Worm (Caenorhabditis elegans) whole organism, L1 larva: Measurements from ENCODE around the gene rabn-5.

ENCODE experiments used
- C16A3.4 ChIP-seq: fragments of 150-350 bp; optimal IDR thresholded peaks from 2 replicates; lab custom pipeline; 2014; ENCODE audit warnings: missing biosample characterization, missing genetic modification characterization
- C34B4.2 ChIP-seq: sonication (generic microtip); optimal IDR thresholded peaks from 2 replicates; lab custom pipeline; 2017; ENCODE audit warnings: mild to moderate bottlenecking, missing genetic modification characterization, missing compliant biosample characterization
- Y116A8C.19 ChIP-seq: sonication (generic microtip); optimal IDR thresholded peaks from 2 replicates; lab custom pipeline; 2016; ENCODE audit warnings: missing compliant biosample characterization, missing genetic modification characterization, borderline replicate concordance
- alr-1 ChIP-seq: fragments of 200-800 bp; sonication (Bioruptor generic); optimal IDR thresholded peaks from 2 replicates; lab custom pipeline; 2018; ENCODE audit warnings: borderline replicate concordance, mild to moderate bottlenecking, missing genetic modification characterization, missing compliant biosample characterization
- aly-2 ChIP-seq: fragments of 150-350 bp; optimal IDR thresholded peaks from 2 replicates; lab custom pipeline; 2014; ENCODE audit warnings: missing biosample characterization, missing genetic modification characterization
- ama-1 ChIP-seq: fragments of 150-350 bp; optimal IDR thresholded peaks from 2 replicates; lab custom pipeline; 2014
- blmp-1 ChIP-seq: fragments of 150-350 bp; optimal IDR thresholded peaks from 2 replicates; lab custom pipeline; 2014; ENCODE audit warnings: missing biosample characterization, missing genetic modification characterization
- ceh-63 ChIP-seq: fragments of 200-800 bp; sonication (Bioruptor generic); optimal IDR thresholded peaks from 2 replicates; lab custom pipeline; 2018; ENCODE audit warnings: mild to moderate bottlenecking, missing genetic modification characterization, missing compliant biosample characterization
- ceh-8 ChIP-seq: fragments of 200-800 bp; sonication (Bioruptor generic); optimal IDR thresholded peaks from 2 replicates; lab custom pipeline; 2018; ENCODE audit warnings: mild to moderate bottlenecking, missing genetic modification characterization, moderate library complexity, missing compliant biosample characterization
- ceh-82 ChIP-seq, 3 experiments: fragments of 150-350 bp in 1 of 3; sonication (generic microtip) in 2 of 3; optimal IDR thresholded peaks; 2 replicates each; lab custom pipeline; 2014 to 2017; ENCODE audit warnings: missing biosample characterization in 3 of 3, missing genetic modification characterization in 3 of 3
- ceh-88 ChIP-seq: fragments of 200-800 bp; sonication (Bioruptor generic); IDR thresholded peaks from 2 replicates; pipeline ENCODE4 v1.3.6; 2022; ENCODE audit warnings: missing genetic modification characterization, missing compliant biosample characterization
- dsc-1 ChIP-seq: sonication (generic microtip); optimal IDR thresholded peaks from 2 replicates; lab custom pipeline; 2016; ENCODE audit warnings: mild to moderate bottlenecking, missing genetic modification characterization, missing compliant biosample characterization
- efl-1 ChIP-seq, 4 experiments: fragments of 150-350 bp; optimal IDR thresholded peaks in 3 of 4; peaks in 1 of 4; 1 replicate in 1 of 4; 2 replicates in 3 of 4; lab custom pipeline; 2014; ENCODE audit warnings: missing biosample characterization in 2 of 4, missing genetic modification characterization in 2 of 4, missing genetic modification reagents in 2 of 4
- fkh-4 ChIP-seq: sonication (generic microtip); optimal IDR thresholded peaks from 2 replicates; lab custom pipeline; 2016; ENCODE audit warnings: missing compliant biosample characterization, missing genetic modification characterization, borderline replicate concordance
- hlh-17 ChIP-seq: fragments of 200-800 bp; sonication (Bioruptor generic); optimal IDR thresholded peaks from 2 replicates; lab custom pipeline; 2018; ENCODE audit warnings: missing genetic modification characterization, mild to moderate bottlenecking, missing compliant biosample characterization, moderate library complexity, borderline replicate concordance
- irx-1 ChIP-seq: sonication (generic microtip); optimal IDR thresholded peaks from 2 replicates; lab custom pipeline; 2016; ENCODE audit warnings: missing genetic modification characterization, missing compliant biosample characterization
- jun-1 ChIP-seq: fragments of 150-350 bp; optimal IDR thresholded peaks from 2 replicates; lab custom pipeline; 2014; ENCODE audit warnings: missing biosample characterization, missing genetic modification reagents, missing genetic modification characterization
- lin-14 ChIP-seq: fragments of 200-800 bp; sonication (Bioruptor generic); optimal IDR thresholded peaks from 2 replicates; lab custom pipeline; 2018; ENCODE audit warnings: mild to moderate bottlenecking, missing genetic modification characterization, moderate library complexity, missing compliant biosample characterization
- lin-35 ChIP-seq, 2 experiments: fragments of 150-350 bp; optimal IDR thresholded peaks; 2 replicates each; lab custom pipeline; 2014; ENCODE audit warnings: missing biosample characterization in 2 of 2, missing genetic modification characterization in 2 of 2, missing genetic modification reagents in 2 of 2
- lir-3 ChIP-seq: sonication (generic microtip); optimal IDR thresholded peaks from 2 replicates; lab custom pipeline; 2016; ENCODE audit warnings: mild to moderate bottlenecking, missing genetic modification characterization, moderate library complexity, missing compliant biosample characterization; ENCODE audit not compliant: poor library complexity
- mef-2 ChIP-seq: fragments of 150-350 bp; optimal IDR thresholded peaks from 2 replicates; lab custom pipeline; 2014; ENCODE audit warnings: missing biosample characterization, missing genetic modification characterization
- mep-1 ChIP-seq: fragments of 150-350 bp; optimal IDR thresholded peaks from 2 replicates; lab custom pipeline; 2014; ENCODE audit warnings: missing biosample characterization, missing genetic modification characterization
- nhr-20 ChIP-seq: sonication (generic microtip); optimal IDR thresholded peaks from 2 replicates; lab custom pipeline; 2016; ENCODE audit warnings: mild to moderate bottlenecking, missing genetic modification characterization, missing compliant biosample characterization
- nhr-28 ChIP-seq: fragments of 150-350 bp; optimal IDR thresholded peaks from 2 replicates; lab custom pipeline; 2014; ENCODE audit warnings: missing biosample characterization, missing genetic modification characterization
- nhr-47 ChIP-seq: sonication (generic microtip); optimal IDR thresholded peaks from 2 replicates; lab custom pipeline; 2016; ENCODE audit warnings: mild to moderate bottlenecking, missing genetic modification characterization, moderate library complexity, missing compliant biosample characterization
- nhr-71 ChIP-seq: sonication (generic microtip); optimal IDR thresholded peaks from 2 replicates; lab custom pipeline; 2016; ENCODE audit warnings: mild to moderate bottlenecking, missing genetic modification characterization, moderate library complexity, missing compliant biosample characterization
- nhr-76 ChIP-seq: sonication (generic microtip); optimal IDR thresholded peaks from 2 replicates; lab custom pipeline; 2017; ENCODE audit warnings: missing biosample characterization, missing genetic modification characterization
- rnt-1 ChIP-seq: sonication (generic microtip); optimal IDR thresholded peaks from 2 replicates; lab custom pipeline; 2016; ENCODE audit warnings: mild to moderate bottlenecking, missing genetic modification characterization, moderate library complexity, missing compliant biosample characterization
- snu-23 ChIP-seq: sonication (generic microtip); optimal IDR thresholded peaks from 2 replicates; lab custom pipeline; 2016; ENCODE audit warnings: missing genetic modification characterization, missing compliant biosample characterization
- sup-37 ChIP-seq: fragments of 200-800 bp; sonication (Bioruptor generic); optimal IDR thresholded peaks from 2 replicates; lab custom pipeline; 2018; ENCODE audit warnings: mild to moderate bottlenecking, missing genetic modification characterization, missing compliant biosample characterization
- swsn-7 ChIP-seq: sonication (generic microtip); optimal IDR thresholded peaks from 2 replicates; lab custom pipeline; 2016; ENCODE audit warnings: missing genetic modification characterization, missing compliant biosample characterization
- ztf-4 ChIP-seq: fragments of 150-350 bp; optimal IDR thresholded peaks from 2 replicates; lab custom pipeline; 2014; ENCODE audit warnings: missing biosample characterization, missing genetic modification characterization

Gene rabn-5

DNA sequence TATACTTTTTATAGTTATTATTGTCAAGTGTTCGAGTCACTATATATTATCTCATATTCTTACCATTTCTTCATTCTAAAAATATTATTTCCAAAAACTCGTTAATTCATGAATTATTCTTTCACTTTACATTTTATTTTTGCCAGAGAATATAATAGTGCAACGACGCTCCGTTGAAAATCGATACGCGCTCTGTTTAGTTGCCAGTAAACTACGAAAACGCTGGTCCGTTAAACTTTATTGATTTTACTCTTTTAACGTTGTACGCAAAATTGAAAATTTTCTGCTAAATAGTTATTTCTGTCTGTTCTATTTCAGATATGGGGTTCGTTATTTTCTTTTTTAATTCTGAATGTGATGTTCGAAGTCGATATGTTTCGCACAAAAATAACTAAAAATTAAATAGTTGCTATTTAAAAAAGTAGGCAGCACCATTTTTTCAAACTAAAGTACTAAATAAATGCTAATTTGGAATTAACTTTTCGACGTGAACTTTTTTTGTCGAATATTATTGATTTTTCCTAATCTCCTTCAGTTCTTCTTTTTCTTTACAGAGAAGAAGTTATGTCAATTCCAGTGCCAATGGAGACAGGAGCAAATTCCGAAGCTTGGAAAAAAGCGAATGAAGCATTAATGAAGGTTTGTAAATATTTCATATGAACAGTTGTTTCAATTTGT, 15.1 kb downstream of the rabn-5 start, which contains the start of gene hpo-10 (continued):
- no peak for TF ChIP-seq fkh-4 (tag; lab: Kevin White, UChicago)
- no peak for TF ChIP-seq mef-2 (tag; lab: Kevin White, UChicago)
- TF ChIP-seq aly-2 = no peak
- TF ChIP-seq efl-1 (optimal IDR thresholded peaks at IDR 0.05; lab: Kevin White, UChicago) = peak; percentile 27 to 28
- TF ChIP-seq efl-1 (GFP tag; optimal IDR thresholded peaks at IDR 0.05 in 1 of 2; lab: Kevin White, UChicago) = peak; percentile 32 to 95
- TF ChIP-seq ceh-88 (GFP tag; lab: Robert Waterston, UW) = no peak
- TF ChIP-seq nhr-71 (tag; lab: Kevin White, UChicago) = peak; percentile 44
- no peak for TF ChIP-seq nhr-76 (tag; lab: Kevin White, UChicago)
- no peak for TF ChIP-seq lir-3 (tag; lab: Kevin White, UChicago)
- TF ChIP-seq Y116A8C.19 (tag; lab: Kevin White, UChicago) = no peak
- TF ChIP-seq mep-1 (tag; lab: Kevin White, UChicago) = no peak
- no peak for TF ChIP-seq sup-37 (GFP tag; lab: Kevin White, UChicago)
- no peak for TF ChIP-seq dsc-1 (tag; lab: Kevin White, UChicago)
- peak; percentile 33 for TF ChIP-seq C16A3.4 (tag; lab: Kevin White, UChicago)
- TF ChIP-seq nhr-20 (tag; lab: Kevin White, UChicago) = no peak
- peak; percentile 27 for TF ChIP-seq snu-23
- peak; percentile 35 for TF ChIP-seq nhr-47 (tag; lab: Kevin White, UChicago)
- no peak for TF ChIP-seq C34B4.2 (tag; lab: Kevin White, UChicago)

DNA sequence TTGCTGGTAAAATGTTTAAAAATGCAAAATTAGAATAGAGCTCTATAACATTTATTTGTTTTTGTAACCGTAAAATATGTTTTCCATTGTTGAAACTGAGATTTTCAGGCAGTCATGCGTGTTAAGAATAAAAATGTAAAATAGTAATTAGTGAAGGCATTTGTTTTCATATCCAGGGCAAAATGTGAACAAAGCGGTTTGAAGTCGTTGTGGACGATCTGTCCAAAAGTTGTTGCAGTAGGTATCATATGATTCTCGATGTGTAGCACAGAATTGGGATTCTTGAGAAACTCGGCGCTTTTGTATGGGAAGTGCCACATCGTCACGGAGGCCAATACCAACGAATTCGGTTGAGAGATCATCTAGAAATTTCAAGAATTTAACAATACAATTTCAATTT, 17.9 kb downstream of the rabn-5 start:
- TF ChIP-seq lir-3 (tag; lab: Kevin White, UChicago) (no peak), alr-1 (tag; lab: Kevin White, UChicago) (no peak), ama-1 (lab: Kevin White, UChicago) (peak; percentile 41), swsn-7 (no peak), ceh-8 (GFP tag; lab: Kevin White, UChicago) (no peak), nhr-28 (tag; lab: Kevin White, UChicago) (no peak), nhr-47 (tag; lab: Kevin White, UChicago) (no peak), ztf-4 (tag; lab: Kevin White, UChicago) (no peak)

DNA sequence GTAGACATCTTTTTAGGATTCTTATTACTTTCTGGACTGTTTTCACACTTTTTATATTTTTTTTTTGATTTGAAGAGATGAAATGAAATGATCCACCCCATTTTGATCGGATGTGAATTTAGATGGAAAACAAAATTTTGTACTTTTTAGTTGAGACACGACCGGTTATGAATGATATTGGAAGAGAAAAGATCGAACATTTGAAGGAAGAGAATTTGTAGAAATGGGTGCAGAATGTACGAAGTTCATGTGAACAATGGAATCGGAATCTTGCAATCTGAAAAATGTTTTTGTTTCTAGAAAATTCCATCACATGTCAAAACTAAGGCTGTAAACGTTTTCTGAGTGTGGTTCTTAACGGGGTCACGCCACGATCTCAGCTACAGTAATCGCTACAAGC, 18.5 kb downstream of the rabn-5 start, which contains the start of gene F01F1.14:
F01F1.14 (minus strand) TSS at position 101 of the 400 bp plus-strand sequence.
- TF ChIP-seq efl-1 (optimal IDR thresholded peaks at IDR 0.05; lab: Kevin White, UChicago) (no peak), efl-1 (GFP tag; optimal IDR thresholded peaks at IDR 0.05 in 1 of 2; lab: Kevin White, UChicago) (no peak), jun-1 (tag; lab: Kevin White, UChicago) (no peak), irx-1 (no peak), ceh-63 (GFP tag; lab: Kevin White, UChicago) (no peak), mep-1 (tag; lab: Kevin White, UChicago) (no peak), snu-23 (no peak)

DNA sequence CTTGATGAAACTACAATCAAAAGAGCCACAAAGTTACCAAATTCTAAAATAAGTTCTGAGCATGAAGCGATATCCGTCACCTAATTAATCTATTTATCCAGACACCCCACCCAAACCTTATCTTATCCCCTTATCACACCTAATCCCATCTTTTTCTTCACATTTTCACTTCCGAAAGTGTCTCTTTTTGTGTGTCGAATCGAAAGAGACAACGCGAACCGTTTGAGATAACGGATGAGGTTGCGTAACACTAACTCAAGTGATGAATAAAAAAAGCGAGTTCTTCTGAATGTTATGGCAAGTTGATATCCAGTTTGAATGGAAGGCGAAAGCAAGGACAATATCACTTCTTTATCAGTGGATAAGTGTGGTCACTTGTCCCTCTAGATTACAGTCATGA, 19.2 kb downstream of the rabn-5 start:
- TF ChIP-seq blmp-1 (peak; percentile 92), nhr-20 (tag; lab: Kevin White, UChicago) (no peak), rnt-1 (tag; lab: Kevin White, UChicago) (no peak), hlh-17 (GFP tag; lab: Kevin White, UChicago) (no peak), lin-14 (GFP tag; lab: Kevin White, UChicago) (no peak), lin-35 (GFP tag; optimal IDR thresholded peaks at IDR 0.05; lab: Kevin White, UChicago) (no peak), ceh-82 (tag; optimal IDR thresholded peaks at IDR 0.05; lab: Kevin White, UChicago) (no peak)
- TF ChIP-seq, all 84 proteins: peak for 1
